Worm (Caenorhabditis elegans) whole organism, mixed stage, embryonic: ENCODE results near the gene elt-1.

ENCODE experiments used
- nhr-76 ChIP-seq: sonication (generic microtip); optimal IDR thresholded peaks from 2 replicates; lab custom pipeline; 2017; ENCODE audit warnings: missing biosample characterization, missing genetic modification characterization
- unc-62 ChIP-seq: fragments of 150-350 bp; optimal IDR thresholded peaks from 2 replicates; lab custom pipeline; 2014; ENCODE audit warnings: missing biosample characterization, missing genetic modification reagents, missing genetic modification characterization

DNA sequence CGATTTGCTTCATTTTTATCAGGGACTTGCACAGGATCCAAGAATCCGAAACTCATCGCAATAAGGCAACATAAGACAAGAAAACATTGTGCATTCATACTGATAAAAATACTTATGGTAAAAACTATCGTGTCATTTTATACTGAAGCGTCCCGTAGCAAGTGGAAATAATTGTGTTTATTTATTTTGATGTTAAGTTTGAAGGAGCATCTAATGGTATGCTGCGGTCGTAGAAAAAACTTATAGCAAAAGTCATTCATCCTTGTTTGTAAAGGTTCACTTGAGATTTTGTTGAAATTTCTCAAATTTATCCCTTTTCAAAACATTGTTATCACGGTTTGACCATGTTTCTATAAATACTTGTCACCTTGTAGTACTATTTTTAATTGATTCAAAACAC is 10.2 kb downstream of the elt-1 start, which contains the start of gene W09C2.10:
- TF ChIP-seq nhr-76 (tag; lab: Kevin White, UChicago) (no peak), unc-62 (GFP tag; lab: Kevin White, UChicago) (no peak)
